Worm (Caenorhabditis elegans) whole organism, mixed stage, embryonic: ENCODE data around the gene K12H4.5.

Experiments used
- M03D4.4 ChIP-seq: sonication (generic microtip); optimal IDR thresholded peaks from 2 replicates; lab custom pipeline; 2017; ENCODE audit warnings: mild to moderate bottlenecking, missing genetic modification characterization, missing compliant biosample characterization
- bed-3 ChIP-seq: fragments of 200-800 bp; sonication (Bioruptor generic); optimal IDR thresholded peaks from 3 replicates; lab custom pipeline; 2018; ENCODE audit warnings: mild to moderate bottlenecking, missing genetic modification characterization, moderate library complexity, missing compliant biosample characterization
- ceh-39 ChIP-seq: fragments of 150-350 bp; optimal IDR thresholded peaks from 2 replicates; lab custom pipeline; 2014; ENCODE audit warnings: missing biosample characterization, missing genetic modification characterization
- ceh-43 ChIP-seq: fragments of 200-800 bp; sonication (Bioruptor generic); optimal IDR thresholded peaks from 2 replicates; lab custom pipeline; 2018; ENCODE audit warnings: mild to moderate bottlenecking, missing genetic modification characterization, moderate library complexity, missing compliant biosample characterization
- ceh-83 ChIP-seq: fragments of 200-800 bp; sonication (Bioruptor generic); optimal IDR thresholded peaks from 2 replicates; lab custom pipeline; 2018; ENCODE audit warnings: mild to moderate bottlenecking, missing genetic modification characterization, missing compliant biosample characterization
- ces-1 ChIP-seq: fragments of 150-350 bp; optimal IDR thresholded peaks from 2 replicates; lab custom pipeline; 2014; ENCODE audit warnings: missing biosample characterization, missing genetic modification reagents, missing genetic modification characterization
- cnd-1 ChIP-seq: fragments of 200-800 bp; sonication (Bioruptor generic); optimal IDR thresholded peaks from 2 replicates; lab custom pipeline; 2018; ENCODE audit warnings: mild to moderate bottlenecking, missing genetic modification characterization, missing compliant biosample characterization
- drap-1 ChIP-seq: fragments of 200-800 bp; sonication (Bioruptor generic); optimal IDR thresholded peaks from 3 replicates; lab custom pipeline; 2018; ENCODE audit warnings: mild to moderate bottlenecking, missing genetic modification characterization, missing compliant biosample characterization
- elt-1 ChIP-seq: sonication (generic microtip); optimal IDR thresholded peaks from 2 replicates; lab custom pipeline; 2017; ENCODE audit warnings: missing genetic modification characterization, mild to moderate bottlenecking, missing compliant biosample characterization, antibody characterized with exemption, moderate library complexity, borderline replicate concordance; ENCODE audit not compliant: insufficient read depth
- flh-1 ChIP-seq: fragments of 200-800 bp; sonication (Bioruptor generic); optimal IDR thresholded peaks from 2 replicates; lab custom pipeline; 2018; ENCODE audit warnings: mild to moderate bottlenecking, missing genetic modification characterization, moderate library complexity, missing compliant biosample characterization
- ham-2 ChIP-seq: fragments of 200-800 bp; sonication (Bioruptor generic); optimal IDR thresholded peaks from 2 replicates; lab custom pipeline; 2018; ENCODE audit warnings: mild to moderate bottlenecking, missing genetic modification characterization, missing compliant biosample characterization
- hlh-1 ChIP-seq: fragments of 150-350 bp; optimal IDR thresholded peaks from 2 replicates; lab custom pipeline; 2014; ENCODE audit warnings: missing biosample characterization, missing genetic modification reagents, missing genetic modification characterization
- lin-13 ChIP-seq: fragments of 150-350 bp; optimal IDR thresholded peaks from 2 replicates; lab custom pipeline; 2014; ENCODE audit warnings: missing biosample characterization, missing genetic modification characterization
- lin-32 ChIP-seq: fragments of 200-800 bp; sonication (Bioruptor generic); optimal IDR thresholded peaks from 2 replicates; lab custom pipeline; 2018; ENCODE audit warnings: mild to moderate bottlenecking, missing genetic modification characterization, missing compliant biosample characterization
- lsy-2 ChIP-seq: fragments of 150-350 bp; optimal IDR thresholded peaks from 2 replicates; lab custom pipeline; 2014; ENCODE audit warnings: missing biosample characterization, missing genetic modification characterization
- mep-1 ChIP-seq: fragments of 150-350 bp; optimal IDR thresholded peaks from 2 replicates; lab custom pipeline; 2017; ENCODE audit warnings: missing biosample characterization, missing genetic modification reagents, missing genetic modification characterization, inconsistent platforms
- mls-2 ChIP-seq: sonication (generic microtip); optimal IDR thresholded peaks from 2 replicates; lab custom pipeline; 2016; ENCODE audit warnings: mild to moderate bottlenecking, missing genetic modification characterization, moderate library complexity, missing compliant biosample characterization
- nhr-12 ChIP-seq: fragments of 150-350 bp; optimal IDR thresholded peaks from 2 replicates; lab custom pipeline; 2014; ENCODE audit warnings: missing biosample characterization, missing genetic modification characterization
- nhr-237 ChIP-seq: fragments of 150-350 bp; optimal IDR thresholded peaks from 2 replicates; lab custom pipeline; 2014; ENCODE audit warnings: missing biosample characterization, missing genetic modification characterization
- nhr-76 ChIP-seq: sonication (generic microtip); optimal IDR thresholded peaks from 2 replicates; lab custom pipeline; 2017; ENCODE audit warnings: missing biosample characterization, missing genetic modification characterization
- pha-4 ChIP-seq: fragments of 150-350 bp; optimal IDR thresholded peaks from 2 replicates; lab custom pipeline; 2018; ENCODE audit warnings: missing biosample characterization, missing genetic modification reagents, missing genetic modification characterization
- snpc-4 ChIP-seq: fragments of 150-350 bp; optimal IDR thresholded peaks from 2 replicates; lab custom pipeline; 2014; ENCODE audit warnings: missing biosample characterization, missing genetic modification characterization
- unc-39 ChIP-seq: fragments of 150-350 bp; optimal IDR thresholded peaks from 2 replicates; lab custom pipeline; 2014; ENCODE audit warnings: missing biosample characterization, missing genetic modification characterization
- unc-62 ChIP-seq: fragments of 150-350 bp; optimal IDR thresholded peaks from 2 replicates; lab custom pipeline; 2014; ENCODE audit warnings: missing biosample characterization, missing genetic modification reagents, missing genetic modification characterization
- ztf-11 ChIP-seq: fragments of 150-350 bp; optimal IDR thresholded peaks from 2 replicates; lab custom pipeline; 2014; ENCODE audit warnings: missing biosample characterization, missing genetic modification characterization

The K12H4.5 gene

DNA sequence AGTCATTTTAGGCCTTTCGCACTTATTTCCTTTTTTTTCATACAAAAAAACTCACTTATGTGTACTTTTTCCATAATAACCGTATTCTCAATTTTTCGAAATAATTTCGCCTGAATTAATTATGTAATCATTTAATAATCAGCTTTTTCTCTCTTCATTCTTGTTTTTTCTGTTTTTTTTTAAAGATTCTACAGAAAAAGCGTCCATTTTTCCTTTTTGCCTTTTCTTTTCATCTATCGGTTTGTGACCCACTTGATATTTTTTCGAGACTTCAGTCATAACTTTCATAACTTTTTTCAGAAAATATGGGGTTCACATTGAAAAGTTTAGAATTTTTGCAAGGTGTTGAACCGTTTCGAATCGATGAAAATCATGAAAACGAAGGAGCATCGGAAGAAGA, 43.9 kb downstream of the K12H4.5 start, which contains the start of gene vms-1:
vms-1 (plus strand) TSS at position 301 of the 400 bp plus-strand sequence.
- TF ChIP-seq mep-1 (tag; lab: Kevin White, UChicago) = no peak
- TF ChIP-seq elt-1 (tag; lab: Kevin White, UChicago) = no peak
- TF ChIP-seq lin-32 (GFP tag; lab: Kevin White, UChicago) = no peak
- no peak for TF ChIP-seq bed-3 (GFP tag; lab: Kevin White, UChicago)
- TF ChIP-seq lsy-2 (tag; lab: Kevin White, UChicago) = no peak
- TF ChIP-seq lin-13 (tag; lab: Kevin White, UChicago) = no peak
- TF ChIP-seq cnd-1 (tag; lab: Kevin White, UChicago) = no peak
- TF ChIP-seq ceh-43 (GFP tag; lab: Kevin White, UChicago) = no peak
- TF ChIP-seq nhr-76 (tag; lab: Kevin White, UChicago) = no peak
- no peak for TF ChIP-seq M03D4.4 (tag; lab: Kevin White, UChicago)
- no peak for TF ChIP-seq ceh-39 (tag; lab: Kevin White, UChicago)
- no peak for TF ChIP-seq ham-2 (GFP tag; lab: Kevin White, UChicago)
- TF ChIP-seq drap-1 (GFP tag; lab: Kevin White, UChicago) = no peak
- TF ChIP-seq snpc-4 (tag; lab: Kevin White, UChicago) = no peak
- TF ChIP-seq unc-62 (GFP tag; lab: Kevin White, UChicago) = no peak
- TF ChIP-seq unc-39 (tag; lab: Kevin White, UChicago) = no peak

ce11 chrIII:8091408-8091807, 47.1 kb downstream of the K12H4.5 start, which contains the start of gene idi-1:
idi-1 (plus strand) TSS chrIII:8091708.
- TF ChIP-seq ceh-83 (no peak), unc-39 (tag; lab: Kevin White, UChicago) (no peak)

- peak; percentile 53 for TF ChIP-seq nhr-237
- TF ChIP-seq ceh-43 (GFP tag; lab: Kevin White, UChicago) = no peak
- TF ChIP-seq elt-1 (tag; lab: Kevin White, UChicago) = no peak
- peak; percentile 74 for TF ChIP-seq pha-4 (tag; lab: Kevin White, UChicago)
- TF ChIP-seq ces-1 (GFP tag; lab: Kevin White, UChicago) = peak; percentile 91
- TF ChIP-seq mep-1 (tag; lab: Kevin White, UChicago) = peak; percentile 84
- TF ChIP-seq lsy-2 (tag; lab: Kevin White, UChicago) = peak; percentile 77
- TF ChIP-seq ztf-11 (tag; lab: Kevin White, UChicago) = no peak
- peak; percentile 74 for TF ChIP-seq unc-62 (GFP tag; lab: Kevin White, UChicago)
- no peak for TF ChIP-seq nhr-12 (tag; lab: Kevin White, UChicago)
- TF ChIP-seq ceh-39 (tag; lab: Kevin White, UChicago) = no peak
- peak; percentile 53 for TF ChIP-seq hlh-1 (tag; lab: Kevin White, UChicago)
- TF ChIP-seq mls-2 (tag; lab: Kevin White, UChicago) = peak; percentile 19
- no peak for TF ChIP-seq nhr-76 (tag; lab: Kevin White, UChicago)
- no peak for TF ChIP-seq cnd-1 (tag; lab: Kevin White, UChicago)
- TF ChIP-seq flh-1 (GFP tag; lab: Kevin White, UChicago) = no peak
Observed at ce11 chrIII:8093079-8093623, 48.9 kb downstream of the K12H4.5 start, which contains the start of gene K06H7.2. K06H7.2 (plus strand) TSS chrIII:8093573.
